Worm (Caenorhabditis elegans) whole organism, young adult: ENCODE results near the gene C14F11.7.

ENCODE experiments used
- B0019.2 ChIP-seq: fragments of 200-800 bp; sonication (Bioruptor generic); conservative IDR thresholded peaks from 2 replicates; pipeline ENCODE4 v1.3.6; 2022; ENCODE audit warnings: missing genetic modification reagents, missing genetic modification characterization, missing compliant biosample characterization
- B0336.3 ChIP-seq: fragments of 200-800 bp; sonication (Bioruptor generic); IDR thresholded peaks from 2 replicates; pipeline ENCODE4 v1.3.6; 2022; ENCODE audit warnings: missing genetic modification characterization, missing compliant biosample characterization
- C06A6.2 ChIP-seq: fragments of 200-800 bp; sonication (Bioruptor generic); conservative IDR thresholded peaks from 2 replicates; pipeline ENCODE4 v1.3.6; 2022; ENCODE audit warnings: missing genetic modification characterization, missing compliant biosample characterization
- D2030.7 ChIP-seq: fragments of 200-800 bp; sonication (Bioruptor generic); IDR thresholded peaks from 2 replicates; pipeline ENCODE4 v1.3.6; 2022; ENCODE audit warnings: missing genetic modification reagents, missing genetic modification characterization, missing compliant biosample characterization
- F39B2.1 ChIP-seq: fragments of 200-800 bp; sonication (Bioruptor generic); IDR thresholded peaks from 2 replicates; pipeline ENCODE4 v1.3.6; 2022; ENCODE audit warnings: missing genetic modification reagents, missing genetic modification characterization, missing compliant biosample characterization
- F49E8.2 ChIP-seq: sonication (generic microtip); optimal IDR thresholded peaks from 3 replicates; lab custom pipeline; 2017; ENCODE audit warnings: missing genetic modification characterization, mild to moderate bottlenecking, missing compliant biosample characterization, antibody characterized with exemption, moderate library complexity; ENCODE audit not compliant: insufficient read depth
- Y53F4B.3 ChIP-seq: fragments of 200-800 bp; sonication (Bioruptor generic); IDR thresholded peaks from 2 replicates; pipeline ENCODE4 v1.3.6; 2022; ENCODE audit warnings: missing genetic modification reagents, missing genetic modification characterization, missing compliant biosample characterization
- Y56A3A.18 ChIP-seq: fragments of 200-800 bp; sonication (Bioruptor generic); IDR thresholded peaks from 2 replicates; pipeline ENCODE4 v1.3.6; 2022; ENCODE audit warnings: missing genetic modification reagents, missing genetic modification characterization, missing compliant biosample characterization
- Y67H2A.10 ChIP-seq: fragments of 200-800 bp; sonication (Bioruptor generic); conservative IDR thresholded peaks from 2 replicates; pipeline ENCODE4 v1.3.6; 2022; ENCODE audit warnings: missing genetic modification reagents, missing genetic modification characterization, missing compliant biosample characterization
- athp-1 ChIP-seq: sonication (generic microtip); optimal IDR thresholded peaks from 2 replicates; lab custom pipeline; 2017; ENCODE audit warnings: mild to moderate bottlenecking, missing genetic modification characterization, missing compliant biosample characterization
- bed-1 ChIP-seq: fragments of 200-800 bp; sonication (Bioruptor generic); IDR thresholded peaks from 2 replicates; pipeline ENCODE4 v1.3.6; 2022; ENCODE audit warnings: missing genetic modification reagents, missing genetic modification characterization, missing compliant biosample characterization
- ccch-3 ChIP-seq: fragments of 200-800 bp; sonication (Bioruptor generic); optimal IDR thresholded peaks from 2 replicates; lab custom pipeline; 2018; ENCODE audit warnings: mild to moderate bottlenecking, missing genetic modification characterization, missing compliant biosample characterization
- ceh-100 ChIP-seq: fragments of 200-800 bp; sonication (Bioruptor generic); IDR thresholded peaks from 2 replicates; pipeline ENCODE4 v1.3.6; 2022; ENCODE audit warnings: missing genetic modification reagents, missing genetic modification characterization, missing compliant biosample characterization
- ceh-79 ChIP-seq: sonication (generic microtip); optimal IDR thresholded peaks from 2 replicates; lab custom pipeline; 2017; ENCODE audit warnings: mild to moderate bottlenecking, missing genetic modification characterization, missing compliant biosample characterization
- dpff-1 ChIP-seq: sonication (generic microtip); optimal IDR thresholded peaks from 2 replicates; lab custom pipeline; 2017; ENCODE audit warnings: mild to moderate bottlenecking, missing genetic modification characterization, missing compliant biosample characterization
- efl-1 ChIP-seq: fragments of 150-350 bp; optimal IDR thresholded peaks from 2 replicates; lab custom pipeline; 2014; ENCODE audit warnings: missing biosample characterization, missing genetic modification reagents, missing genetic modification characterization
- hmg-1.2 ChIP-seq: fragments of 200-800 bp; sonication (Bioruptor generic); IDR thresholded peaks from 2 replicates; pipeline ENCODE4 v1.3.6; 2022; ENCODE audit warnings: missing genetic modification reagents, missing genetic modification characterization, missing compliant biosample characterization
- hsf-1 ChIP-seq: fragments of 200-800 bp; sonication (Bioruptor generic); IDR thresholded peaks from 2 replicates; pipeline ENCODE4 v1.3.6; 2022; ENCODE audit warnings: missing genetic modification reagents, missing genetic modification characterization, missing compliant biosample characterization
- let-526 ChIP-seq: fragments of 200-800 bp; sonication (Bioruptor generic); IDR thresholded peaks from 2 replicates; pipeline ENCODE4 v1.3.6; 2022; ENCODE audit warnings: missing genetic modification reagents, missing genetic modification characterization, missing compliant biosample characterization
- let-607 ChIP-seq, 2 experiments: fragments of 200-800 bp in 1 of 2; sonication (Bioruptor generic) in 1 of 2; sonication (generic microtip) in 1 of 2; optimal IDR thresholded peaks; 2 replicates each; lab custom pipeline; 2016 to 2018; ENCODE audit warnings: mild to moderate bottlenecking in 2 of 2, missing compliant biosample characterization in 2 of 2, missing genetic modification characterization in 2 of 2, moderate library complexity in 2 of 2, missing genotype in 1 of 2
- lin-26 ChIP-seq: fragments of 200-800 bp; sonication (Bioruptor generic); IDR thresholded peaks from 2 replicates; pipeline ENCODE4 v1.3.6; 2022; ENCODE audit warnings: missing genetic modification reagents, missing genetic modification characterization, missing compliant biosample characterization
- lir-1 ChIP-seq: fragments of 200-800 bp; sonication (Bioruptor generic); conservative IDR thresholded peaks from 2 replicates; pipeline ENCODE4 v1.3.6; 2022; ENCODE audit warnings: missing genetic modification reagents, missing genetic modification characterization, missing compliant biosample characterization
- lsl-1 ChIP-seq: fragments of 200-800 bp; sonication (Bioruptor generic); optimal IDR thresholded peaks from 2 replicates; lab custom pipeline; 2018; ENCODE audit warnings: mild to moderate bottlenecking, missing genetic modification characterization, moderate library complexity, missing compliant biosample characterization
- mel-28 ChIP-seq: sonication (generic microtip); optimal IDR thresholded peaks from 2 replicates; lab custom pipeline; 2016; ENCODE audit warnings: borderline replicate concordance, mild to moderate bottlenecking, missing genetic modification characterization, missing compliant biosample characterization
- mxl-1 ChIP-seq: sonication (generic microtip); optimal IDR thresholded peaks from 2 replicates; lab custom pipeline; 2016; ENCODE audit warnings: missing genetic modification characterization, missing compliant biosample characterization
- nfya-1 ChIP-seq: sonication (generic microtip); optimal IDR thresholded peaks from 2 replicates; lab custom pipeline; 2017; ENCODE audit warnings: antibody characterized with exemption, missing compliant biosample characterization, missing genetic modification characterization, borderline replicate concordance; ENCODE audit not compliant: insufficient read depth
- nhr-120 ChIP-seq: fragments of 200-800 bp; sonication (Bioruptor generic); IDR thresholded peaks from 2 replicates; pipeline ENCODE4 v1.3.6; 2022; ENCODE audit warnings: missing genetic modification characterization, missing compliant biosample characterization
- nhr-179 ChIP-seq: sonication (generic microtip); optimal IDR thresholded peaks from 2 replicates; lab custom pipeline; 2016; ENCODE audit warnings: mild to moderate bottlenecking, missing genetic modification characterization, missing compliant biosample characterization
- nhr-90 ChIP-seq: sonication (generic microtip); optimal IDR thresholded peaks from 2 replicates; lab custom pipeline; 2016; ENCODE audit warnings: missing genotype, mild to moderate bottlenecking, missing genetic modification characterization, missing compliant biosample characterization
- pbrm-1 ChIP-seq: fragments of 200-800 bp; sonication (Bioruptor generic); IDR thresholded peaks from 2 replicates; pipeline ENCODE4 v1.3.6; 2022; ENCODE audit warnings: missing genetic modification reagents, missing genetic modification characterization, missing compliant biosample characterization
- rcor-1 ChIP-seq: fragments of 200-800 bp; sonication (Bioruptor generic); IDR thresholded peaks from 2 replicates; pipeline ENCODE4 v1.3.6; 2022; ENCODE audit warnings: missing genetic modification reagents, missing genetic modification characterization, missing compliant biosample characterization
- rec-8 ChIP-seq, 2 experiments: sonication (generic microtip); optimal IDR thresholded peaks; 2 replicates each; lab custom pipeline; 2016; ENCODE audit warnings: mild to moderate bottlenecking in 2 of 2, missing genetic modification characterization in 2 of 2, missing genetic modification reagents in 2 of 2, missing genotype in 2 of 2, missing biosample characterization in 1 of 2, missing compliant biosample characterization in 1 of 2, moderate library complexity in 1 of 2
- snpc-3.4 ChIP-seq: sonication (generic microtip); optimal IDR thresholded peaks from 2 replicates; lab custom pipeline; 2017; ENCODE audit warnings: missing genetic modification characterization, mild to moderate bottlenecking, missing compliant biosample characterization, antibody characterized with exemption, moderate library complexity, missing genotype, missing genetic modification reagents
- somi-1 ChIP-seq: fragments of 200-800 bp; sonication (Bioruptor generic); optimal IDR thresholded peaks from 2 replicates; lab custom pipeline; 2018; ENCODE audit warnings: mild to moderate bottlenecking, missing genetic modification characterization, missing compliant biosample characterization
- tbx-9 ChIP-seq: sonication (generic microtip); optimal IDR thresholded peaks from 2 replicates; lab custom pipeline; 2016; ENCODE audit warnings: borderline replicate concordance, missing genetic modification characterization, inconsistent platforms, missing compliant biosample characterization
- tlf-1 ChIP-seq: fragments of 200-800 bp; sonication (Bioruptor generic); optimal IDR thresholded peaks from 2 replicates; lab custom pipeline; 2018; ENCODE audit warnings: mild to moderate bottlenecking, missing genetic modification characterization, missing compliant biosample characterization
- unc-130 ChIP-seq: sonication (generic microtip); optimal IDR thresholded peaks from 2 replicates; lab custom pipeline; 2016; ENCODE audit warnings: missing genetic modification reagents, missing genetic modification characterization, missing compliant biosample characterization
- zfh-2 ChIP-seq: fragments of 200-800 bp; sonication (Bioruptor generic); conservative IDR thresholded peaks from 2 replicates; pipeline ENCODE4 v1.3.6; 2022; ENCODE audit warnings: missing genetic modification reagents, missing genetic modification characterization, missing compliant biosample characterization
- ztf-18 ChIP-seq: sonication (generic microtip); optimal IDR thresholded peaks from 2 replicates; lab custom pipeline; 2016; ENCODE audit warnings: missing genotype, mild to moderate bottlenecking, missing genetic modification characterization, missing compliant biosample characterization
- ztf-25 ChIP-seq: fragments of 200-800 bp; sonication (Bioruptor generic); IDR thresholded peaks from 2 replicates; pipeline ENCODE4 v1.3.6; 2022; ENCODE audit warnings: missing genetic modification reagents, missing genetic modification characterization, missing compliant biosample characterization
- ztf-28 ChIP-seq: fragments of 200-800 bp; sonication (Bioruptor generic); IDR thresholded peaks from 2 replicates; pipeline ENCODE4 v1.3.6; 2022; ENCODE audit warnings: missing genetic modification reagents, missing genetic modification characterization, missing compliant biosample characterization
- ztf-3 ChIP-seq: fragments of 200-800 bp; sonication (Bioruptor generic); optimal IDR thresholded peaks from 2 replicates; lab custom pipeline; 2018; ENCODE audit warnings: mild to moderate bottlenecking, missing genetic modification characterization, missing compliant biosample characterization

The C14F11.7 gene

ce11 chrX:6230669-6231068, 22.3 kb upstream of the C14F11.7 start, which contains the start of gene lite-1:
Gene lite-1, minus strand, starts transcription at chrX:6230769.
- TF ChIP-seq somi-1: no peak
- TF ChIP-seq mxl-1: no peak

- 0 out of 2 replicates have a peak, but pooled peaks have one; percentile 21 for TF ChIP-seq zfh-2 (GFP tag; lab: Robert Waterston, UW)
- TF ChIP-seq unc-130: no peak
- TF ChIP-seq lir-1 (GFP tag; lab: Robert Waterston, UW): no peak
Measured at ce11 chrX:6224841-6225240, 16.5 kb upstream of the C14F11.7 start.

ce11 chrX:6221097-6221496, 12.7 kb upstream of the C14F11.7 start:
- TF ChIP-seq nhr-90 (tag; lab: Kevin White, UChicago) (no peak), B0336.3 (no peak), Y53F4B.3 (GFP tag; lab: Robert Waterston, UW) (no peak)

ce11 chrX:6219892-6220291, 11.5 kb upstream of the C14F11.7 start:
- TF ChIP-seq hsf-1 (GFP tag; lab: Robert Waterston, UW) (no peak), rcor-1 (GFP tag; lab: Robert Waterston, UW) (no peak), D2030.7 (peak; percentile 35; the same call in 1 of the 2 replicates), nfya-1 (tag; lab: Kevin White, UChicago) (no peak), efl-1 (GFP tag; lab: Kevin White, UChicago) (no peak), lin-26 (GFP tag; lab: Robert Waterston, UW) (peak; percentile 89), C06A6.2 (no peak), tbx-9 (tag; lab: Kevin White, UChicago) (no peak), hmg-1.2 (peak; percentile 66), bed-1 (GFP tag; lab: Robert Waterston, UW) (0 out of 2 replicates have a peak, but pooled peaks have one; percentile 64), rec-8 (tag; optimal IDR thresholded peaks at IDR 0.05; lab: Kevin White, UChicago) (peak; percentile 65 to 71), ztf-28 (GFP tag; lab: Robert Waterston, UW) (peak; percentile 85; the same call in 1 of the 2 replicates), F39B2.1 (no peak), nhr-120 (GFP tag; lab: Robert Waterston, UW) (no peak), let-526 (0 out of 2 replicates have a peak, but pooled peaks have one; percentile 22), F49E8.2 (no peak), Y56A3A.18 (peak; percentile 68; the same call in 1 of the 2 replicates), lsl-1 (GFP tag; lab: Kevin White, UChicago) (no peak), nhr-179 (tag; lab: Kevin White, UChicago) (peak; percentile 15), mxl-1 (peak; percentile 43), ccch-3 (no peak), pbrm-1 (GFP tag; lab: Robert Waterston, UW) (peak; percentile 85), let-607 (tag; optimal IDR thresholded peaks at IDR 0.05; lab: Kevin White, UChicago) (peak in 1 of 2 experiments; percentile 33), ztf-25 (GFP tag; lab: Robert Waterston, UW) (peak; percentile 69; the same call in 1 of the 2 replicates), B0019.2 (GFP tag; lab: Robert Waterston, UW) (0 out of 2 replicates have a peak, but pooled peaks have one; percentile 54), ceh-79 (tag; lab: Kevin White, UChicago) (peak; percentile 20), mel-28 (tag; lab: Kevin White, UChicago) (no peak), dpff-1 (no peak), snpc-3.4 (tag; lab: Kevin White, UChicago) (no peak), athp-1 (peak; percentile 17), tlf-1 (GFP tag; lab: Kevin White, UChicago) (peak; percentile 32), unc-130 (peak; percentile 15), ztf-3 (GFP tag; lab: Kevin White, UChicago) (no peak), ceh-100 (GFP tag; lab: Robert Waterston, UW) (no peak), Y67H2A.10 (GFP tag; lab: Robert Waterston, UW) (no peak), ztf-18 (tag; lab: Kevin White, UChicago) (peak; percentile 43), B0336.3 (no peak; the same call in 1 of the 2 replicates)
